Worm (Caenorhabditis elegans): ENCODE measurements around the gene swp-1.
A peak's percentile ranks its signal among the peaks of the same experiment; 100 is the strongest.

swp-1 gene

DNA sequence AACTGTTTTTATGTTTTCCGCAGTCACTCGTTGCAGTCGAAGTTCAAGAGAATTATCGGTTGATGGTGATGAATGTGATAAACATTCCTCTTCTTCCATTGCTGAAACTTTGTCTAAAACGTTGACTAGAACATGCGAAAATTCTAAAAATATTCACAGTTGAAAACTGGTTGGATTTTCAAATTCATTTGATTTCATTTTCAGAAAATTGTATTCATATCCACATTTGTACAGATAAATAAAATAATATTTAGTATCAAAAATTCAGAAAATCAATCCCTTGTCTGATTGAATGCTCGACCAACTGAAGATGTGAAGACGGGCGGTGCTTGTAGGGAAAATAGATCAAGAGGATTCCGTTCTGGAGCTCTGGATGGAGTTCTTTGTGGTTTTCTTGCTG, 27.5 kb downstream of the swp-1 start, which contains the start of gene F54E7.9:
F54E7.9 (minus strand) TSS at position 101 of the 400 bp plus-strand sequence.
- TF ChIP-seq rnt-1 (tag; optimal IDR thresholded peaks at IDR 0.05) (no peak), sox-2 (GFP tag; IDR thresholded peaks at IDR 0.05) (no peak), madf-2 (tag; optimal IDR thresholded peaks at IDR 0.05) (no peak), ceh-18 (tag; optimal IDR thresholded peaks at IDR 0.05) (no peak), Y22D7AL.16 (tag; optimal IDR thresholded peaks at IDR 0.05) (no peak), ref-2 (tag; optimal IDR thresholded peaks at IDR 0.05) (no peak), ceh-22 (tag; optimal IDR thresholded peaks at IDR 0.05) (no peak)

DNA sequence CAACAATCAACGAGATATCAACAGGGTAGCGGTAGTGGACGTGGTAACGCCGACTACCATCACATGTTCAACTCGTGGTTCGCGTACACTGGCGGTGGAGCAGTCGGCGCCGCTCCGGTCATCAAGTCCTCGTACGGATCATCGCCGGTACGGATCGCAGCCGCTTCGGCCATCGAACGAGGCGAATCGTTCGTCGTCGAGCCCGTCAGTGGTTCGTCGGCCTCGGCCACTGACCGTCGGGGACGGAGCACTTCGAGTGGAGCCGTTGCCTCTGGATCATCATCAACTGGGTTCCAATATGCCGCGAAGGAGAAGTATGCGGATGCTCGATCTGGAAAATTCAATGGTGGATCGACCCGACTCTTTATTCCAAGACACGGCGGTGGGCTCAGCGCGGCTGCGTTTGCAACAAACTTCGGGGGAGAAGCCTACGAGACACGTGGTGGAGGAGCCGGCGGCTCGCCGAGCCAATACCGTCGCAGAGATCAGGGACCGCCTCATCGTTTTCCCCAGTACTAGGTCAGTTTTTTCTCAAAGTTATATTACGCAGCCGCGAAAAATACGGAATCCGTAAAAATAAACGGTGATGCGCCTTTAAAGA, 29.8 kb downstream of the swp-1 start:
- no peak for TF ChIP-seq ceh-22 (tag; optimal IDR thresholded peaks at IDR 0.05)
- TF ChIP-seq ceh-30 (tag; optimal IDR thresholded peaks at IDR 0.05): no peak
- no peak for TF ChIP-seq zip-5 (tag; optimal IDR thresholded peaks at IDR 0.05)
- no peak for TF ChIP-seq tbx-7 (tag; optimal IDR thresholded peaks at IDR 0.05)
- TF ChIP-seq elt-2 (tag; optimal IDR thresholded peaks at IDR 0.05): no peak
- peak; percentile 49 for TF ChIP-seq mec-3 (tag; optimal IDR thresholded peaks at IDR 0.05; ENCODE audit: borderline replicate concordance)
- no peak for TF ChIP-seq nhr-11 (tag; optimal IDR thresholded peaks at IDR 0.05)

DNA sequence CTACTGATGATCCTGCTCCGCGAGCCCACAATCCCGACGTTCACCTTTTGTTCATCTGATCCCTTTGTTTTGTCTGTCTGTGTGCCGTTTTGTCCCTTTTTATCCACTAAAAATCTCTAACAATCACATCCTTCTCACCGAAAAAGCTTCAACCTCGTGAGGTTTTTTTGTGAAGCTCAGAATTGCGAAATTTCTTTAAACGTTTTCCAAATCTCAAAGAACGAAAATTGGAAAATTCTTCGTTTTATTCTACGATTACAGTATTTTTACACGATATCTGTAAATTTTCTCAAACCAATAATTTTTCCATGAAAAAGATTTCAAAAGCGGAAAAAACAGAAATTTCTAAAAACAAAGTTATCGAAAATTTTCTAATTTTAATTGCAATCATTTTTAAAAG, 31.1 kb downstream of the swp-1 start:
- TF ChIP-seq hlh-13 (GFP tag; optimal IDR thresholded peaks at IDR 0.05): no peak
- TF ChIP-seq madf-2 (tag; optimal IDR thresholded peaks at IDR 0.05): no peak
- no peak for TF ChIP-seq elt-4 (tag; optimal IDR thresholded peaks at IDR 0.05)
- TF ChIP-seq ets-4 (tag; optimal IDR thresholded peaks at IDR 0.05): no peak
- no peak for TF ChIP-seq che-1 (tag; optimal IDR thresholded peaks at IDR 0.05)
- no peak for TF ChIP-seq pax-1 (tag; optimal IDR thresholded peaks at IDR 0.05)
- TF ChIP-seq ref-2 (tag; optimal IDR thresholded peaks at IDR 0.05): no peak
- TF ChIP-seq hlh-8 (tag; optimal IDR thresholded peaks at IDR 0.05): no peak

DNA sequence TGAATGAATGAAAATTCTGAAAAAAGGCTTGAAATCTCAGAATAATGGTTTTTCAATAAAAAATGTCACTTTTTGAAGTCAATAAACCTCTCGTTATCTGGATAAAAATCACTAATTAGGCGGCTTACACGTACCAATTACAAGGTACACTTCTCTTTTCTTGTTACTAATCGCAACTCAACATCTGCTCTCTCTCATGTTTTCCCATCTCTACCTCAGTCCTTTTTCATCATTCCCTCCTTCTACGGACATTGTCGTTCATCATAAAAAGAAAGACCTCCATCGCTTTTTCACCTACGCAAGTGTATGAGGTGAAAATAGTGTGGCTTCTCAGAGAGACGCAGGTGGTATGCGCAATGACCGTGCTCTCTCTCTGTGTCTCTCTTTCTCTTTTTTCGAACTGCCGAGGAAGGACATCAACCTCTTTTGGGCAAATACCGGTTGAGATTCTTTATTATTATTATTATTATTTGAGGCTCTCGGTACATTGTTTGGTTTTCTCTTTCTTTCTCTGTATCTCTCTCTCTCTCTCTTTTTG, 37.3 kb downstream of the swp-1 start:
- no peak for TF ChIP-seq dmd-4 (tag; optimal IDR thresholded peaks at IDR 0.05; ENCODE audit: borderline replicate concordance)
- no peak for TF ChIP-seq lin-11 (tag; optimal IDR thresholded peaks at IDR 0.05)
- TF ChIP-seq ceh-31 (tag; optimal IDR thresholded peaks at IDR 0.05): no peak
- no peak for TF ChIP-seq nhr-11 (tag; optimal IDR thresholded peaks at IDR 0.05)
- TF ChIP-seq fkh-6 (tag; optimal IDR thresholded peaks at IDR 0.05): no peak
- TF ChIP-seq nfya-1 (tag; optimal IDR thresholded peaks at IDR 0.05): peak; percentile 30
- TF ChIP-seq unc-55 (GFP tag; optimal IDR thresholded peaks at IDR 0.05): peak; percentile 19
- TF ChIP-seq K09A11.1 (tag; optimal IDR thresholded peaks at IDR 0.05; ENCODE audit: insufficient read depth): no peak
- TF ChIP-seq fax-1 (tag; optimal IDR thresholded peaks at IDR 0.05): no peak
- peak; percentile 54 for TF ChIP-seq tbx-2 (tag; optimal IDR thresholded peaks at IDR 0.05)
- no peak for TF ChIP-seq ceh-30 (tag; optimal IDR thresholded peaks at IDR 0.05)
- TF ChIP-seq pqm-1 (tag; optimal IDR thresholded peaks at IDR 0.05): no peak
- TF ChIP-seq unc-3 (GFP tag; conservative IDR thresholded peaks at IDR 0.05): no peak
- TF ChIP-seq unc-3 (tag; optimal IDR thresholded peaks at IDR 0.05): no peak
- no peak for TF ChIP-seq ceh-6 (GFP tag; optimal IDR thresholded peaks at IDR 0.05)
- no peak for TF ChIP-seq hlh-13 (GFP tag; optimal IDR thresholded peaks at IDR 0.05)
- TF ChIP-seq tbx-7 (tag; optimal IDR thresholded peaks at IDR 0.05): no peak
- no peak for TF ChIP-seq pha-2 (tag; optimal IDR thresholded peaks at IDR 0.05)

DNA sequence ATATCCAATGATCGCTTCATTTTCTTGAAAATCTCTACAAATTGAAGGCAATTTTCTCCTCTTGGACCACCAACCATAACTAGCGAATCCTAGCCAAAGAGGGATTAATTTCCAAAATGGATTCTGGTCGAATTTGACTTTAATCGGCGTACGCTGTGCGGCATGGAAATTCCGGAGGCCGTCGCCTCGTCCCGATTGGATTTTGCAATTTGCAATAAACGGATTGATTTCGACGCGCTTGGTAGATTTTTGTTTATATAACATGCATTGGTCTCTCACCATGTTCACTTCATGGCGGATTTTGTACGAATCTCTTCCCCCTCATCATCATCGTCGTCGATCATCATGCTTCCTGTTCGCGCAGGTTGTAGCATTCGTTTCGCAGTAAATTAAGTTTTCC, 39.6 kb downstream of the swp-1 start:
- TF ChIP-seq ceh-31 (tag; optimal IDR thresholded peaks at IDR 0.05): peak; percentile 7
- no peak for TF ChIP-seq pha-4 (tag; optimal IDR thresholded peaks at IDR 0.05)
- peak; percentile 52 for TF ChIP-seq unc-42 (tag; optimal IDR thresholded peaks at IDR 0.05)

All from whole organism, late embryonic.